Worm (Caenorhabditis elegans) whole organism, mixed stage, embryonic: ENCODE results near the gene F49F1.12.
"Not testable (repeated sequence)": the region's sequence is repeated elsewhere in the genome, so short reads cannot be mapped to it uniquely, and the experiment has no call there.

Experiments used
- ceh-83 ChIP-seq: fragments of 200-800 bp; sonication (Bioruptor generic); optimal IDR thresholded peaks from 2 replicates; lab custom pipeline; 2018; ENCODE audit warnings: mild to moderate bottlenecking, missing genetic modification characterization, missing compliant biosample characterization
- lin-13 ChIP-seq: fragments of 150-350 bp; optimal IDR thresholded peaks from 2 replicates; lab custom pipeline; 2014; ENCODE audit warnings: missing biosample characterization, missing genetic modification characterization
- lsy-2 ChIP-seq: fragments of 150-350 bp; optimal IDR thresholded peaks from 2 replicates; lab custom pipeline; 2014; ENCODE audit warnings: missing biosample characterization, missing genetic modification characterization

DNA sequence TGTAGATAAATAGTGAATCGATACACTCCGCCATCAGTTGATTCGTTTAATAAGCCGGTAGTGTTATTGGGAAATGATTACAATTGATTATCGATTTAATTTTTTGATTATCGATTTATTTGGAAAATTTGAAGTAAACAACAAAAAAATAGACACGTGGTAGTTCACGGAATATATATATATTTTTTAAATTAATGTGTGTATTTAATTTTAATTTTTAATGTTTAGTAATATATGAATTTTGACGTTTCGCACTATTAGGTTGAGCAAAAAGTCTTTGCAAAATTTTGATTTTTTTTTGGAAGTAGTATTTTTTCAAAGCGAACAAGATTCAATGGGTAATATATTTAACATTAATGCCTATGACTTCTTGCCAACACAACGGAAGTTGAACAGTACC lies at the start of gene F49F1.12:
- TF ChIP-seq lin-13 (tag; lab: Kevin White, UChicago); ceh-83; lsy-2 (tag; lab: Kevin White, UChicago): not testable (repeated sequence)
